Fruit fly (Drosophila melanogaster): ENCODE data around the gene CG14315.

Gene CG14315

dm6 chr3R:18114834-18115233, 43.7 kb upstream of the CG14315 start (continued):
- no peak for TF ChIP-seq org-1 (GFP tag; optimal IDR thresholded peaks at IDR 0.05)
- no peak for TF ChIP-seq gro (GFP tag; optimal IDR thresholded peaks at IDR 0.05)

dm6 chr3R:18117525-18117924, 41.0 kb upstream of the CG14315 start:
- TF ChIP-seq sd (tag; optimal IDR thresholded peaks at IDR 0.05), result peak; percentile 34
- peak; percentile 65; the same call in 1 of the 2 replicates for TF ChIP-seq crol (GFP tag; IDR thresholded peaks at IDR 0.05)
- no peak for TF ChIP-seq ken (GFP tag; IDR thresholded peaks at IDR 0.05)
- TF ChIP-seq sr (GFP tag; IDR thresholded peaks at IDR 0.05), result peak; percentile 78
- peak; percentile 18 for TF ChIP-seq CG12769 (tag; optimal IDR thresholded peaks at IDR 0.05)
- no peak for TF ChIP-seq Rfx (GFP tag; IDR thresholded peaks at IDR 0.05)
- TF ChIP-seq so (GFP tag; IDR thresholded peaks at IDR 0.05), result peak; percentile 14; the same call in 1 of the 3 replicates
- TF ChIP-seq CG2889 (GFP tag; IDR thresholded peaks at IDR 0.05), result no peak
- no peak for TF ChIP-seq CrebB (tag; optimal IDR thresholded peaks at IDR 0.05)

- TF ChIP-seq Nf-YB (GFP tag; optimal IDR thresholded peaks at IDR 0.05) (peak; percentile 88), crp (GFP tag; optimal IDR thresholded peaks at IDR 0.05) (no peak), Nf-YC (tag; optimal IDR thresholded peaks at IDR 0.05) (peak; percentile 64)
Measured at dm6 chr3R:18118239-18118638, 40.3 kb upstream of the CG14315 start.

dm6 chr3R:18118695-18119094, 39.8 kb upstream of the CG14315 start:
- peak; percentile 94 for TF ChIP-seq sr (GFP tag; IDR thresholded peaks at IDR 0.05)
- TF ChIP-seq twi (tag; optimal IDR thresholded peaks at IDR 0.05), result peak; percentile 35
- TF ChIP-seq CG15479 (GFP tag; optimal IDR thresholded peaks at IDR 0.05), result peak; percentile 75
- TF ChIP-seq Max (GFP tag; optimal IDR thresholded peaks at IDR 0.05), result no peak
- TF ChIP-seq chinmo (GFP tag; IDR thresholded peaks at IDR 0.05; ENCODE audit: partially characterized antibody), result 0 out of 4 replicates have a peak, but pooled peaks have one; percentile 19
- 0 out of 3 replicates have a peak, but pooled peaks have one; percentile 14 for TF ChIP-seq CG11456 (GFP tag; IDR thresholded peaks at IDR 0.05)
- peak; percentile 36 for TF ChIP-seq cg (GFP tag; optimal IDR thresholded peaks at IDR 0.05)
- TF ChIP-seq MESR4 (GFP tag; optimal IDR thresholded peaks at IDR 0.05), result no peak
- no peak for TF ChIP-seq Kr (GFP tag; optimal IDR thresholded peaks at IDR 0.05)

- no peak for TF ChIP-seq grau (tag; optimal IDR thresholded peaks at IDR 0.05)
- TF ChIP-seq Mrtf (GFP tag; IDR thresholded peaks at IDR 0.05), result no peak
- TF ChIP-seq gsb (GFP tag; IDR thresholded peaks at IDR 0.05), result no peak
- TF ChIP-seq CG7963 (GFP tag; IDR thresholded peaks at IDR 0.05; ENCODE audit: partially characterized antibody), result no peak
- TF ChIP-seq CG34422 (GFP tag; IDR thresholded peaks at IDR 0.05), result peak; percentile 11; the same call in 1 of the 3 replicates
- TF ChIP-seq CG14667 (GFP tag; IDR thresholded peaks at IDR 0.05), result no peak
- no peak for TF ChIP-seq Ravus (GFP tag; IDR thresholded peaks at IDR 0.05)
- no peak for TF ChIP-seq CG11695 (GFP tag; IDR thresholded peaks at IDR 0.05)
- no peak for TF ChIP-seq CG3407 (GFP tag; optimal IDR thresholded peaks at IDR 0.05)
- TF ChIP-seq Doc2 (GFP tag; IDR thresholded peaks at IDR 0.05), result no peak
- no peak for TF ChIP-seq CG13894 (tag; optimal IDR thresholded peaks at IDR 0.05)
- TF ChIP-seq danr (GFP tag; IDR thresholded peaks at IDR 0.05), result no peak
- no peak for TF ChIP-seq tap (tag; optimal IDR thresholded peaks at IDR 0.05)
- TF ChIP-seq ttk (GFP tag; IDR thresholded peaks at IDR 0.05), result no peak
- TF ChIP-seq cato (GFP tag; optimal IDR thresholded peaks at IDR 0.05; ENCODE audit: borderline replicate concordance), result no peak
- TF ChIP-seq NC2α (GFP tag; optimal IDR thresholded peaks at IDR 0.05), result peak; percentile 74
- TF ChIP-seq BtbVII (GFP tag; optimal IDR thresholded peaks at IDR 0.05), result peak; percentile 14
- no peak for TF ChIP-seq salm (tag; optimal IDR thresholded peaks at IDR 0.05)
- TF ChIP-seq gt (GFP tag; IDR thresholded peaks at IDR 0.05), result no peak
- no peak for TF ChIP-seq bab2 (GFP tag; optimal IDR thresholded peaks at IDR 0.05)
- no peak for TF ChIP-seq CG9727 (GFP tag; optimal IDR thresholded peaks at IDR 0.05)
- TF ChIP-seq fd3F (GFP tag; optimal IDR thresholded peaks at IDR 0.05), result no peak
Measured at dm6 chr3R:18121385-18122151, 36.9 kb upstream of the CG14315 start.

All from whole organism, embryonic.